Fruit fly (Drosophila melanogaster): Measurements from ENCODE around the gene SerRS.

- TF ChIP-seq Pif1B (GFP tag; optimal IDR thresholded peaks at IDR 0.05) (no peak), CG14655 (GFP tag; optimal IDR thresholded peaks at IDR 0.05) (no peak), CG15710 (tag; optimal IDR thresholded peaks at IDR 0.05) (no peak), Ets98B (GFP tag; IDR thresholded peaks at IDR 0.05) (no peak), EcR (GFP tag; optimal IDR thresholded peaks at IDR 0.05) (no peak), CG34367 (tag; optimal IDR thresholded peaks at IDR 0.05) (no peak), CG13204 (GFP tag; optimal IDR thresholded peaks at IDR 0.05) (no peak), CG17806 (tag; optimal IDR thresholded peaks at IDR 0.05) (no peak)
Measured at dm6 chr2L:3030350-3030749, 6.9 kb downstream of the SerRS start, which contains the start of gene GABPI.
